Worm (Caenorhabditis elegans): Measurements from ENCODE around the gene T09B9.4.

DNA sequence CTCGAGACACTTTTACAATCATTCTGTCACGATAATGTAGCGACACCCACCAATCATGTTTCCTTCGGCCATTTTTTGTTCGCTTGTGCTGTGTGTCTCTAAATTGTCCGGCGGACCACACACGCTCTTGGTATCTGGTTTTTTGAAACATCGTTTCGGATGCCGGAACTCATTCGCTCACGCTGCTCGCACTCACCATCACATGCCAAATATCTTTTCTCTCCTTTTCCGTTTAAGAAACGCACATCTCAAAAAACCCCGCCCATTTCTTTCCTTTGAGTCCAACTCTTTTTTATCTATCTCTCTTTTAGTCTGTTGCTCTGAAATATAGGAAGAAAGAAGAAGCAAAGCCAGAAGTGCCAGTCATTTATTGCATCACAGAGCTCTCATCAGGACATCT is 24.4 kb upstream of the T09B9.4 start, which contains the start of gene F36G3.3:
- TF ChIP-seq alr-1 (tag; optimal IDR thresholded peaks at IDR 0.05) (no peak), lsy-2 (tag; optimal IDR thresholded peaks at IDR 0.05) (no peak), lin-39 (tag; optimal IDR thresholded peaks at IDR 0.05) (no peak), mdl-1 (tag; optimal IDR thresholded peaks at IDR 0.05) (no peak), zag-1 (tag; optimal IDR thresholded peaks at IDR 0.05) (no peak), unc-62 (GFP tag; optimal IDR thresholded peaks at IDR 0.05) (no peak), F13H6.1 (tag; optimal IDR thresholded peaks at IDR 0.05) (no peak)

Data from whole organism, L2 larva.